Worm (Caenorhabditis elegans) whole organism, L1 larva: ENCODE data around the gene inpp-4B.

Experiments
- blmp-1 ChIP-seq: fragments of 150-350 bp; optimal IDR thresholded peaks from 2 replicates; lab custom pipeline; 2014; ENCODE audit warnings: missing biosample characterization, missing genetic modification characterization
- ceh-8 ChIP-seq: fragments of 200-800 bp; sonication (Bioruptor generic); optimal IDR thresholded peaks from 2 replicates; lab custom pipeline; 2018; ENCODE audit warnings: mild to moderate bottlenecking, missing genetic modification characterization, moderate library complexity, missing compliant biosample characterization
- egl-27 ChIP-seq, 2 experiments: fragments of 150-350 bp in 1 of 2; sonication (generic microtip); optimal IDR thresholded peaks; 3 replicates each; lab custom pipeline; 2017 to 2018; ENCODE audit warnings: missing biosample characterization in 2 of 2, missing genetic modification characterization in 2 of 2, missing genetic modification reagents in 2 of 2
- elt-3 ChIP-seq, 6 experiments: fragments of 150-350 bp in 1 of 6; sonication (generic microtip); optimal IDR thresholded peaks; 2 replicates each; lab custom pipeline; 2017 to 2018; ENCODE audit warnings: missing biosample characterization in 6 of 6, missing genetic modification characterization in 6 of 6, inconsistent platforms in 1 of 6
- lin-15B ChIP-seq: fragments of 150-350 bp; sonication (generic microtip); optimal IDR thresholded peaks from 3 replicates; lab custom pipeline; 2014; ENCODE audit warnings: missing biosample characterization, missing genetic modification characterization
- nhr-11 ChIP-seq: fragments of 150-350 bp; optimal IDR thresholded peaks from 2 replicates; lab custom pipeline; 2014; ENCODE audit warnings: missing biosample characterization, missing genetic modification characterization
- nhr-77 ChIP-seq: fragments of 150-350 bp; optimal IDR thresholded peaks from 2 replicates; lab custom pipeline; 2014; ENCODE audit warnings: missing biosample characterization, missing genetic modification characterization
- skn-1 ChIP-seq: fragments of 150-350 bp; optimal IDR thresholded peaks from 2 replicates; lab custom pipeline; 2014; ENCODE audit warnings: missing biosample characterization, missing genetic modification characterization
- unc-86 ChIP-seq: sonication (generic microtip); optimal IDR thresholded peaks from 2 replicates; lab custom pipeline; 2016; ENCODE audit warnings: missing genetic modification characterization, missing compliant biosample characterization

- TF ChIP-seq skn-1 (no peak), elt-3 (tag; optimal IDR thresholded peaks at IDR 0.05; lab: Kevin White, UChicago) (no peak), egl-27 (tag; optimal IDR thresholded peaks at IDR 0.05; lab: Kevin White, UChicago) (no peak), nhr-77 (tag; lab: Kevin White, UChicago) (no peak), nhr-11 (tag; lab: Kevin White, UChicago) (no peak), lin-15B (tag; lab: Kevin White, UChicago) (no peak), blmp-1 (tag; lab: Kevin White, UChicago) (no peak), ceh-8 (no peak), unc-86 (tag; lab: Kevin White, UChicago) (no peak)
These were observed 35.0 kb downstream of the inpp-4B start for ce11 chrIII:10231641-10232040.
